Worm (Caenorhabditis elegans) whole organism, L4/young adult: ENCODE measurements around the gene col-159.

ENCODE experiments used
- dao-5 ChIP-seq: sonication (generic microtip); optimal IDR thresholded peaks from 2 replicates; lab custom pipeline; 2016; ENCODE audit warnings: missing genotype, missing genetic modification characterization, moderate library complexity, missing compliant biosample characterization
- him-1 ChIP-seq: sonication (generic microtip); optimal IDR thresholded peaks from 2 replicates; lab custom pipeline; 2016; ENCODE audit warnings: missing genotype, missing genetic modification reagents, missing genetic modification characterization, missing compliant biosample characterization

- TF ChIP-seq dao-5 (tag; lab: Kevin White, UChicago) (no peak), him-1 (tag; lab: Kevin White, UChicago) (no peak)
Measured at ce11 chrV:13200609-13201008, 1.4 kb downstream of the col-159 start.
